Worm (Caenorhabditis elegans) whole organism, mixed stage, embryonic: ENCODE data around the gene math-20.
"Not testable (repeated sequence)": the region's sequence is repeated elsewhere in the genome, so short reads cannot be mapped to it uniquely, and the experiment has no call there.

Source experiments
- M03D4.4 ChIP-seq: sonication (generic microtip); optimal IDR thresholded peaks from 2 replicates; lab custom pipeline; 2017; ENCODE audit warnings: mild to moderate bottlenecking, missing genetic modification characterization, missing compliant biosample characterization
- bed-3 ChIP-seq: fragments of 200-800 bp; sonication (Bioruptor generic); optimal IDR thresholded peaks from 3 replicates; lab custom pipeline; 2018; ENCODE audit warnings: mild to moderate bottlenecking, missing genetic modification characterization, moderate library complexity, missing compliant biosample characterization
- blmp-1 ChIP-seq: fragments of 150-350 bp; optimal IDR thresholded peaks from 2 replicates; lab custom pipeline; 2014; ENCODE audit warnings: missing biosample characterization, missing genetic modification characterization
- ceh-43 ChIP-seq: fragments of 200-800 bp; sonication (Bioruptor generic); optimal IDR thresholded peaks from 2 replicates; lab custom pipeline; 2018; ENCODE audit warnings: mild to moderate bottlenecking, missing genetic modification characterization, moderate library complexity, missing compliant biosample characterization
- ceh-83 ChIP-seq: fragments of 200-800 bp; sonication (Bioruptor generic); optimal IDR thresholded peaks from 2 replicates; lab custom pipeline; 2018; ENCODE audit warnings: mild to moderate bottlenecking, missing genetic modification characterization, missing compliant biosample characterization
- ces-1 ChIP-seq: fragments of 150-350 bp; optimal IDR thresholded peaks from 2 replicates; lab custom pipeline; 2014; ENCODE audit warnings: missing biosample characterization, missing genetic modification reagents, missing genetic modification characterization
- cnd-1 ChIP-seq: fragments of 200-800 bp; sonication (Bioruptor generic); optimal IDR thresholded peaks from 2 replicates; lab custom pipeline; 2018; ENCODE audit warnings: mild to moderate bottlenecking, missing genetic modification characterization, missing compliant biosample characterization
- drap-1 ChIP-seq: fragments of 200-800 bp; sonication (Bioruptor generic); optimal IDR thresholded peaks from 3 replicates; lab custom pipeline; 2018; ENCODE audit warnings: mild to moderate bottlenecking, missing genetic modification characterization, missing compliant biosample characterization
- elt-1 ChIP-seq: sonication (generic microtip); optimal IDR thresholded peaks from 2 replicates; lab custom pipeline; 2017; ENCODE audit warnings: missing genetic modification characterization, mild to moderate bottlenecking, missing compliant biosample characterization, antibody characterized with exemption, moderate library complexity, borderline replicate concordance; ENCODE audit not compliant: insufficient read depth
- elt-3 ChIP-seq: fragments of 150-350 bp; optimal IDR thresholded peaks from 2 replicates; lab custom pipeline; 2014; ENCODE audit warnings: missing biosample characterization, missing genetic modification characterization
- flh-1 ChIP-seq: fragments of 200-800 bp; sonication (Bioruptor generic); optimal IDR thresholded peaks from 2 replicates; lab custom pipeline; 2018; ENCODE audit warnings: mild to moderate bottlenecking, missing genetic modification characterization, moderate library complexity, missing compliant biosample characterization
- ham-2 ChIP-seq: fragments of 200-800 bp; sonication (Bioruptor generic); optimal IDR thresholded peaks from 2 replicates; lab custom pipeline; 2018; ENCODE audit warnings: mild to moderate bottlenecking, missing genetic modification characterization, missing compliant biosample characterization
- lin-13 ChIP-seq: fragments of 150-350 bp; optimal IDR thresholded peaks from 2 replicates; lab custom pipeline; 2014; ENCODE audit warnings: missing biosample characterization, missing genetic modification characterization
- lin-32 ChIP-seq: fragments of 200-800 bp; sonication (Bioruptor generic); optimal IDR thresholded peaks from 2 replicates; lab custom pipeline; 2018; ENCODE audit warnings: mild to moderate bottlenecking, missing genetic modification characterization, missing compliant biosample characterization
- mab-5 ChIP-seq: fragments of 150-350 bp; optimal IDR thresholded peaks from 2 replicates; lab custom pipeline; 2014; ENCODE audit warnings: missing biosample characterization, missing genetic modification characterization
- mep-1 ChIP-seq: fragments of 150-350 bp; optimal IDR thresholded peaks from 2 replicates; lab custom pipeline; 2017; ENCODE audit warnings: missing biosample characterization, missing genetic modification reagents, missing genetic modification characterization, inconsistent platforms
- mls-2 ChIP-seq: sonication (generic microtip); optimal IDR thresholded peaks from 2 replicates; lab custom pipeline; 2016; ENCODE audit warnings: mild to moderate bottlenecking, missing genetic modification characterization, moderate library complexity, missing compliant biosample characterization
- nhr-12 ChIP-seq: fragments of 150-350 bp; optimal IDR thresholded peaks from 2 replicates; lab custom pipeline; 2014; ENCODE audit warnings: missing biosample characterization, missing genetic modification characterization
- nhr-237 ChIP-seq: fragments of 150-350 bp; optimal IDR thresholded peaks from 2 replicates; lab custom pipeline; 2014; ENCODE audit warnings: missing biosample characterization, missing genetic modification characterization
- nhr-76 ChIP-seq: sonication (generic microtip); optimal IDR thresholded peaks from 2 replicates; lab custom pipeline; 2017; ENCODE audit warnings: missing biosample characterization, missing genetic modification characterization
- pha-4 ChIP-seq: fragments of 150-350 bp; optimal IDR thresholded peaks from 2 replicates; lab custom pipeline; 2018; ENCODE audit warnings: missing biosample characterization, missing genetic modification reagents, missing genetic modification characterization
- sem-2 ChIP-seq: fragments of 200-800 bp; sonication (Bioruptor generic); optimal IDR thresholded peaks from 2 replicates; lab custom pipeline; 2018; ENCODE audit warnings: mild to moderate bottlenecking, missing genetic modification characterization, missing compliant biosample characterization
- snpc-4 ChIP-seq: fragments of 150-350 bp; optimal IDR thresholded peaks from 2 replicates; lab custom pipeline; 2014; ENCODE audit warnings: missing biosample characterization, missing genetic modification characterization
- sptf-1 ChIP-seq: sonication (generic microtip); optimal IDR thresholded peaks from 2 replicates; lab custom pipeline; 2017; ENCODE audit warnings: mild to moderate bottlenecking, missing genetic modification characterization, moderate library complexity, missing compliant biosample characterization
- tbx-8 ChIP-seq: fragments of 200-800 bp; sonication (Bioruptor generic); optimal IDR thresholded peaks from 2 replicates; lab custom pipeline; 2018; ENCODE audit warnings: mild to moderate bottlenecking, missing genetic modification characterization, moderate library complexity, missing compliant biosample characterization
- unc-120 ChIP-seq: sonication (generic microtip); optimal IDR thresholded peaks from 2 replicates; lab custom pipeline; 2017; ENCODE audit warnings: missing genetic modification characterization, missing compliant biosample characterization; ENCODE audit not compliant: poor library complexity, severe bottlenecking
- unc-39 ChIP-seq: fragments of 150-350 bp; optimal IDR thresholded peaks from 2 replicates; lab custom pipeline; 2014; ENCODE audit warnings: missing biosample characterization, missing genetic modification characterization
- unc-62 ChIP-seq: fragments of 150-350 bp; optimal IDR thresholded peaks from 2 replicates; lab custom pipeline; 2014; ENCODE audit warnings: missing biosample characterization, missing genetic modification reagents, missing genetic modification characterization
- zip-8 ChIP-seq: fragments of 150-350 bp; optimal IDR thresholded peaks from 2 replicates; lab custom pipeline; 2014; ENCODE audit warnings: missing biosample characterization, missing genetic modification characterization
- ztf-11 ChIP-seq: fragments of 150-350 bp; optimal IDR thresholded peaks from 2 replicates; lab custom pipeline; 2014; ENCODE audit warnings: missing biosample characterization, missing genetic modification characterization

Gene math-20

DNA sequence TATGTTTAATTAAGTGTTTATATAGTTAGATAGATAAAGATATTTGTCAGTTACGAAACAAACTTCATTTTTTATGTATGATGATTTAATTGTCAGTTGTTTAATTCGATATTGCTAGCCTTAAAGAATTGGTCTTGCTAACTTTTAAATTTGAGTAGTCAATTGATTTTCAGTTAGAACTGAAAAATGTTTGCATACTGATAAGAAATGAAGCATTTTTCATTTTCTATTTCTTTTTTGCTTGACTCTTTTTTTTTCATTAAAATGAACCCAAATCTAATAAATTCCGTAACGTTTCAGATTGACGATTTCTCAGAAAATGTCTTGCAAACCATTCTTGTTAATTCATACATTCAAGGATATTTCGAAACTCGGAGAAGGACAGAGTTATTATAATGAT lies at the start of gene math-20:
TSS of gene math-20 (plus strand) at position 301 of the 400 bp plus-strand sequence.
- no peak for TF ChIP-seq mls-2 (tag; lab: Kevin White, UChicago)
- TF ChIP-seq mep-1 = no peak
- no peak for TF ChIP-seq flh-1 (GFP tag; lab: Kevin White, UChicago)
- no peak for TF ChIP-seq tbx-8 (GFP tag; lab: Kevin White, UChicago)
- TF ChIP-seq ztf-11 (tag; lab: Kevin White, UChicago) = no peak
- TF ChIP-seq unc-62 = no peak
- TF ChIP-seq lin-32 (GFP tag; lab: Kevin White, UChicago) = no peak
- no peak for TF ChIP-seq nhr-76 (tag; lab: Kevin White, UChicago)
- no peak for TF ChIP-seq sem-2 (GFP tag; lab: Kevin White, UChicago)
- no peak for TF ChIP-seq snpc-4
- TF ChIP-seq nhr-12 (tag; lab: Kevin White, UChicago) = no peak
- TF ChIP-seq sptf-1 (tag; lab: Kevin White, UChicago) = no peak
- no peak for TF ChIP-seq bed-3
- TF ChIP-seq cnd-1 (tag; lab: Kevin White, UChicago) = no peak
- TF ChIP-seq lin-13 (tag; lab: Kevin White, UChicago) = no peak
- TF ChIP-seq, all 35 proteins: peak for 0

DNA sequence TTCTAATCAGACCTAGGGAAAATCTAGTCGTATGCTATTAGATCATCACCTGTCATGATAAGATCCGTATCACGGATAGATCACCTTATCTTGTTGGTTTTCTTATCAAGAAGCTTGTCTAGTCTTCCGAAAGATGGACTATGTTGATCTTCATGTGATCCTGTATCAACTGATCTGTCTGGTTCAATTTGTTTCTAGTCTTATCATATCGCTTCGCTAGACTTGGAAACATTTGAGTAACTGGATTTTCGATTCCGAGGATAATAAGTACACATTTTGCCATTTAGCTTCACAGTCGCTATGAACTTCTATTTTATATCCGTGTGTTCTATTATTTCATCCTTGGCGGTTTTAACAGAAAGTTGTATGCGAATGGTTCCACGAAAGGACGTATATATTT lies 47.9 kb upstream of the math-20 start, which contains the start of gene ZK250.2:
TSS of gene ZK250.2 (plus strand) at position 301 of the 400 bp plus-strand sequence.
- not testable (repeated sequence) for TF ChIP-seq unc-62; blmp-1; unc-39 (tag; lab: Kevin White, UChicago)
- TF ChIP-seq, all 35 proteins: peak for 0; not testable (repeated sequence) for 35

DNA sequence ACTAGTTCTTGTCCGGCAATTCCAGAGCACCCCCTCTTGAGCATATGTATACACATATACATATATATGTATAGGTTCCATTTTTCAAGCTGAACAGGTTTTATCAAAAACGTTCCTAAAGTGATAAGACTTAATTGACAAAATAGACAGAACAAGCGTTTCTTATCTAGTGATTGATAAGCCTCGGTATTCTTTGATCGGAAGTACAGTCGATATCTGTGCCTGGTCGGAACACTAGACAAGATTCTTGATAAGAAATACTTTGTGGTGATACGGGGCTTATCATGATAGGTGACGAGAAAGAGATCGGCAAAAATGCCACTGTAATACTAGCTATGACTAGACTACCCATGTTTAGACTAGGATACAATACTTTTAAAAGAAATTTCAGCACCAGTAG lies 47.2 kb upstream of the math-20 start:
- peak; percentile 70 for TF ChIP-seq elt-3 (tag; lab: Kevin White, UChicago)
- no peak for TF ChIP-seq bed-3

DNA sequence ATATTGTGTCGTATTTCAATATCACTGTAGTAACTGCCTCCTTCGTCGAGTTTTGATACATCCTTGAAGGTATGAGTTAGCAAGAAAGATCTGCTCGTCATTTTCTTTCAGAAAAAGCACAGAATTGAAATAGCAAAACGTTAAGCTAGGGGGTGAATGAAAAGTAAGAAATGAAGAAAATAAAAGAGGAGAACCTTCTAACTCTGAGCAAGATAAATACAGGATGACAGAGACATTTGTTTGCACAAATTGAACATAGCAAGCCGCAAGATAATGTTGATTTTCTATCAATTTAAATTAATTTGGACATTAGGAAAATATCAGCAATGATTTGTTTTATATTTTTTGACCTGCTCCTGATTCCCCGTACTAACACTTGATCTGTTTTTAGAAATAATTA lies 40.8 kb upstream of the math-20 start, which contains the start of gene math-49:
TSS of gene math-49 (minus strand) at position 101 of the 400 bp plus-strand sequence.
- TF ChIP-seq blmp-1, mep-1, ces-1: not testable (repeated sequence)

DNA sequence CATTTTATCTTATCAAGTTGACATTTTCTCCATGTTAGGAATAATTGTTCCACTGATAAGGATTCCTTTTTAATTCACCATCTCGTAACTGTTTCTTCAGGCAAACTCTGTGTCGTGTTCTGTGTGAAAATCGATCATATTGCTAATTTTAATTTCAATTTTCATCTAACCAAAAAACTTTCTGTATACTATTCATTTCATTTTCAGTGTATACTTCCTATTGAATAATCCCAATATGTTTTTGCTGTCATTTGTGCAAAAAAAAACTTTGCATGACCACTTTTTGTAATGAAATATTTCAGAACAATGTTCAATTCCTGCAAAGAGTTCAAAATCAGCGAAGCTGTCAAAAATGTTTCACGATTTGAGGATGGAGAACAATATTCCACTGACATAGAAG lies 9.4 kb upstream of the math-20 start, which contains the start of gene Y16E11A.4:
TSS of gene Y16E11A.4 (plus strand) at position 301 of the 400 bp plus-strand sequence.
- no peak for TF ChIP-seq mab-5
- TF ChIP-seq ham-2 = no peak
- TF ChIP-seq M03D4.4 (tag; lab: Kevin White, UChicago) = no peak
- no peak for TF ChIP-seq drap-1
- TF ChIP-seq pha-4 (tag; lab: Kevin White, UChicago) = no peak
- no peak for TF ChIP-seq ceh-83 (GFP tag; lab: Kevin White, UChicago)

DNA sequence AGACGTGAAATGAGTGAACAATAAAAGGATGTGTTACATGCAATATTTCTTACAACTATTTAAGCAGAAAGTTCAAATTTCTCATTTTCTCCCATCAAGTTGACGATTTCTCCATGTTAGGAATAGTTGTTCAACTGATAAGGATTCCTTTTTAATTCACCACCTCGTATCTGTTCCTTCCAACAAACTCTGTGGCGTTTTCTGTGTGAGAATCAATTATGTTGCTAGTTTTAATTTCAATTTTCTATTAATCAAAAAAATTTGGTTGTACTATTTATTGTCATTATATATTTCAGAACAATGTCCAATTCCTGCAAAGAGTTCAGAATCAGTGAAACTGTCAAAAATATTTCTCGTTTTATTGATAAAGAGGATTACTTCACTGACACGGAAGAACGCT lies 7.3 kb upstream of the math-20 start, which contains the start of gene math-44:
TSS of gene math-44 (plus strand) at position 301 of the 400 bp plus-strand sequence.
- TF ChIP-seq unc-120 (tag; lab: Kevin White, UChicago) (no peak), tbx-8 (GFP tag; lab: Kevin White, UChicago) (no peak), ceh-43 (GFP tag; lab: Kevin White, UChicago) (no peak), ceh-83 (GFP tag; lab: Kevin White, UChicago) (no peak), elt-1 (tag; lab: Kevin White, UChicago) (no peak), snpc-4 (no peak)
- TF ChIP-seq, all 35 proteins: peak for 0

DNA sequence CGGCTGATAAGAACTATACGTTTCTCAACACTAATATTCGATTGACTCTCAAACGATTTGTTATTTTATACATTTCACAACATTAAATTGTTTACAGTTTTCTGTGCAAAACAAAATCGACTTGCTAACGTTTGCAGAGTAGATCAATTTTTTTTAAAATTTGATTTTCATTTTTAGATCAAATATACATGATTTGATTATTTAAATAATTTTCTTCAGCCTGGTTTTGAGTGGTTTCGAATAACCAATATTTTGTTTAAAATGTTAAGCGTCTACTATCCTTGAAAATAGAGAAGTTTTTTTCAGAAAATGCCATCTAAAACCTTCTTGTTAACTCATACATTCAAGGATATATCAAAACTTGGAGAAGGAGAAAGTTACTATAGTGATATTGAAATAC lies 2.6 kb upstream of the math-20 start, which contains the start of gene math-21:
TSS of gene math-21 (plus strand) at position 301 of the 400 bp plus-strand sequence.
- TF ChIP-seq mab-5 = no peak
- TF ChIP-seq ztf-11 (tag; lab: Kevin White, UChicago) = no peak
- TF ChIP-seq zip-8 = no peak
- TF ChIP-seq blmp-1 = no peak
- no peak for TF ChIP-seq elt-3 (tag; lab: Kevin White, UChicago)
- no peak for TF ChIP-seq mls-2 (tag; lab: Kevin White, UChicago)
- TF ChIP-seq unc-120 (tag; lab: Kevin White, UChicago) = no peak
- no peak for TF ChIP-seq nhr-237 (tag; lab: Kevin White, UChicago)
